Worm (Caenorhabditis elegans) whole organism, young adult: ENCODE measurements around the gene ZK418.2.

Experiments used
- C06A6.2 ChIP-seq: fragments of 200-800 bp; sonication (Bioruptor generic); conservative IDR thresholded peaks from 2 replicates; pipeline ENCODE4 v1.3.6; 2022; ENCODE audit warnings: missing genetic modification characterization, missing compliant biosample characterization
- D2030.7 ChIP-seq: fragments of 200-800 bp; sonication (Bioruptor generic); IDR thresholded peaks from 2 replicates; pipeline ENCODE4 v1.3.6; 2022; ENCODE audit warnings: missing genetic modification reagents, missing genetic modification characterization, missing compliant biosample characterization
- F23B12.7 ChIP-seq: sonication (generic microtip); optimal IDR thresholded peaks from 2 replicates; lab custom pipeline; 2017; ENCODE audit warnings: missing genetic modification characterization, mild to moderate bottlenecking, missing compliant biosample characterization, antibody characterized with exemption, moderate library complexity; ENCODE audit not compliant: insufficient read depth
- K12H6.12 ChIP-seq: fragments of 200-800 bp; sonication (Bioruptor generic); optimal IDR thresholded peaks from 2 replicates; lab custom pipeline; 2018; ENCODE audit warnings: mild to moderate bottlenecking, missing genetic modification characterization, missing compliant biosample characterization
- T07F8.4 ChIP-seq: sonication (generic microtip); optimal IDR thresholded peaks from 2 replicates; lab custom pipeline; 2016; ENCODE audit warnings: mild to moderate bottlenecking, missing genetic modification characterization, moderate library complexity, missing compliant biosample characterization
- ama-1 ChIP-seq, 3 experiments: fragments of 150-350 bp in 1 of 3; sonication (generic microtip) in 2 of 3; optimal IDR thresholded peaks; 2 replicates each; lab custom pipeline; 2014 to 2018; ENCODE audit warnings: missing biosample characterization in 2 of 3, missing genetic modification characterization in 2 of 3, missing genetic modification reagents in 2 of 3
- atf-7 ChIP-seq: sonication (generic microtip); optimal IDR thresholded peaks from 2 replicates; lab custom pipeline; 2017; ENCODE audit warnings: mild to moderate bottlenecking, missing genetic modification characterization, missing compliant biosample characterization
- egl-44 ChIP-seq: fragments of 200-800 bp; sonication (Bioruptor generic); IDR thresholded peaks from 2 replicates; pipeline ENCODE4 v1.3.6; 2022; ENCODE audit warnings: missing genetic modification reagents, missing genetic modification characterization, missing compliant biosample characterization
- let-607 ChIP-seq, 2 experiments: fragments of 200-800 bp in 1 of 2; sonication (Bioruptor generic) in 1 of 2; sonication (generic microtip) in 1 of 2; optimal IDR thresholded peaks; 2 replicates each; lab custom pipeline; 2016 to 2018; ENCODE audit warnings: mild to moderate bottlenecking in 2 of 2, missing compliant biosample characterization in 2 of 2, missing genetic modification characterization in 2 of 2, moderate library complexity in 2 of 2, missing genotype in 1 of 2
- lsl-1 ChIP-seq: fragments of 200-800 bp; sonication (Bioruptor generic); optimal IDR thresholded peaks from 2 replicates; lab custom pipeline; 2018; ENCODE audit warnings: mild to moderate bottlenecking, missing genetic modification characterization, moderate library complexity, missing compliant biosample characterization
- nhr-27 ChIP-seq: fragments of 200-800 bp; sonication (Bioruptor generic); optimal IDR thresholded peaks from 2 replicates; lab custom pipeline; 2018; ENCODE audit warnings: mild to moderate bottlenecking, missing genetic modification characterization, moderate library complexity, missing compliant biosample characterization
- pha-4 ChIP-seq: fragments of 150-350 bp; sonication (generic microtip); optimal IDR thresholded peaks from 2 replicates; lab custom pipeline; 2014; ENCODE audit warnings: missing biosample characterization, missing genetic modification reagents, missing genetic modification characterization
- tlf-1 ChIP-seq: fragments of 200-800 bp; sonication (Bioruptor generic); optimal IDR thresholded peaks from 2 replicates; lab custom pipeline; 2018; ENCODE audit warnings: mild to moderate bottlenecking, missing genetic modification characterization, missing compliant biosample characterization
- ztf-28 ChIP-seq: fragments of 200-800 bp; sonication (Bioruptor generic); IDR thresholded peaks from 2 replicates; pipeline ENCODE4 v1.3.6; 2022; ENCODE audit warnings: missing genetic modification reagents, missing genetic modification characterization, missing compliant biosample characterization

ce11 chrIII:7114952-7115488 lies 23.9 kb downstream of the ZK418.2 start, which contains the start of gene nhr-10:
- TF ChIP-seq tlf-1 (GFP tag; lab: Kevin White, UChicago) (no peak), egl-44 (GFP tag; lab: Robert Waterston, UW) (no peak), ztf-28 (no peak), nhr-27 (no peak), let-607 (tag; optimal IDR thresholded peaks at IDR 0.05; lab: Kevin White, UChicago) (no peak), ama-1 (optimal IDR thresholded peaks at IDR 0.05; lab: Kevin White, UChicago) (no peak), ama-1 (GFP tag; optimal IDR thresholded peaks at IDR 0.05; lab: Kevin White, UChicago) (no peak), D2030.7 (GFP tag; lab: Robert Waterston, UW) (no peak), lsl-1 (no peak), pha-4 (tag; lab: Kevin White, UChicago) (no peak), F23B12.7 (no peak), T07F8.4 (tag; lab: Kevin White, UChicago) (no peak), C06A6.2 (no peak), atf-7 (tag; lab: Kevin White, UChicago) (no peak), K12H6.12 (tag; lab: Kevin White, UChicago) (no peak)
